Fruit fly (Drosophila melanogaster) whole organism, embryonic: ENCODE results near the gene Cdc7.

Experiments
- Bteb2 ChIP-seq: fragments of 200-800 bp; sonication (Bioruptor generic); optimal IDR thresholded peaks from 2 replicates; lab custom pipeline; 2016; ENCODE audit warnings: missing biosample characterization, missing genetic modification characterization
- CG1024 ChIP-seq: fragments of 200-800 bp; sonication (Bioruptor generic); IDR thresholded peaks from 2 replicates; pipeline ENCODE4 v1.3.6; 2022; ENCODE audit warnings: missing biosample characterization, missing genetic modification characterization
- CG10959 ChIP-seq: fragments of 200-800 bp; sonication (Bioruptor generic); IDR thresholded peaks from 2 replicates; pipeline ENCODE4 v1.3.6; 2022; ENCODE audit warnings: missing biosample characterization, missing genetic modification characterization
- CG12299 ChIP-seq: fragments of 200-800 bp; sonication (Bioruptor generic); optimal IDR thresholded peaks from 2 replicates; lab custom pipeline; 2018; ENCODE audit warnings: missing biosample characterization, mild to moderate bottlenecking, missing genetic modification characterization
- CG12659 ChIP-seq: fragments of 200-800 bp; sonication (Bioruptor generic); optimal IDR thresholded peaks from 3 replicates; lab custom pipeline; 2017; ENCODE audit warnings: mild to moderate bottlenecking, missing biosample characterization, missing genetic modification reagents, missing genetic modification characterization
- CG12744 ChIP-seq: fragments of 200-800 bp; sonication (Bioruptor generic); optimal IDR thresholded peaks from 2 replicates; lab custom pipeline; 2016; ENCODE audit warnings: missing biosample characterization, missing genetic modification characterization
- CG13775 ChIP-seq: fragments of 200-800 bp; sonication (Bioruptor generic); optimal IDR thresholded peaks from 3 replicates; lab custom pipeline; 2017; ENCODE audit warnings: missing biosample characterization, mild to moderate bottlenecking, missing genetic modification characterization
- CG15073 ChIP-seq: fragments of 200-800 bp; sonication (Bioruptor generic); optimal IDR thresholded peaks from 2 replicates; lab custom pipeline; 2016; ENCODE audit warnings: missing biosample characterization, missing genetic modification characterization
- CG15601 ChIP-seq: fragments of 200-800 bp; sonication (Bioruptor generic); optimal IDR thresholded peaks from 3 replicates; lab custom pipeline; 2019; ENCODE audit warnings: missing biosample characterization, mild to moderate bottlenecking, missing genetic modification characterization, moderate library complexity
- CG15696 ChIP-seq: fragments of 200-800 bp; sonication (Bioruptor generic); optimal IDR thresholded peaks from 2 replicates; lab custom pipeline; 2019; ENCODE audit warnings: missing biosample characterization, mild to moderate bottlenecking, missing genetic modification characterization, moderate library complexity
- CG17328 ChIP-seq: fragments of 200-800 bp; sonication (Bioruptor generic); IDR thresholded peaks from 2 replicates; pipeline ENCODE4 v1.3.6; 2022; ENCODE audit warnings: missing biosample characterization, missing genetic modification characterization
- CG2678 ChIP-seq: fragments of 200-800 bp; sonication (Bioruptor generic); optimal IDR thresholded peaks from 3 replicates; lab custom pipeline; 2019; ENCODE audit warnings: missing biosample characterization, mild to moderate bottlenecking, missing genetic modification characterization, moderate library complexity
- CG32772 ChIP-seq: fragments of 200-800 bp; sonication (Bioruptor generic); IDR thresholded peaks from 2 replicates; pipeline ENCODE4 v1.3.6; 2022; ENCODE audit warnings: missing biosample characterization, missing genetic modification characterization
- CG34422 ChIP-seq: fragments of 200-800 bp; sonication (Bioruptor generic); IDR thresholded peaks from 3 replicates; pipeline ENCODE4 v1.3.6; 2022; ENCODE audit warnings: missing biosample characterization, missing genetic modification characterization
- CG3838 ChIP-seq: fragments of 200-800 bp; sonication (Bioruptor generic); optimal IDR thresholded peaks from 3 replicates; lab custom pipeline; 2016; ENCODE audit warnings: missing biosample characterization, missing genetic modification characterization
- CG3995 ChIP-seq: fragments of 200-800 bp; sonication (Bioruptor generic); optimal IDR thresholded peaks from 3 replicates; lab custom pipeline; 2016; ENCODE audit warnings: missing biosample characterization, missing genetic modification characterization
- CG4360 ChIP-seq: fragments of 200-800 bp; sonication (Bioruptor generic); IDR thresholded peaks from 2 replicates; pipeline ENCODE4 v1.3.6; 2022; ENCODE audit warnings: missing biosample characterization, missing genetic modification characterization
- CG6175 ChIP-seq: fragments of 200-800 bp; sonication (Bioruptor generic); IDR thresholded peaks from 3 replicates; pipeline ENCODE4 v1.3.6; 2022; ENCODE audit warnings: missing biosample characterization, missing genetic modification characterization
- CG9817 ChIP-seq: fragments of 200-800 bp; sonication (Bioruptor generic); optimal IDR thresholded peaks from 2 replicates; lab custom pipeline; 2018; ENCODE audit warnings: missing biosample characterization, mild to moderate bottlenecking, missing genetic modification characterization, moderate library complexity
- CTCF ChIP-seq: fragments of 200-800 bp; sonication (Bioruptor generic); optimal IDR thresholded peaks from 2 replicates; lab custom pipeline; 2017; ENCODE audit warnings: missing biosample characterization, mild to moderate bottlenecking, missing genetic modification characterization, moderate library complexity
- Chrac-16 ChIP-seq: fragments of 200-800 bp; sonication (Bioruptor generic); optimal IDR thresholded peaks from 3 replicates; lab custom pipeline; 2016; ENCODE audit warnings: missing biosample characterization, missing genetic modification characterization
- D19A ChIP-seq: fragments of 200-800 bp; optimal IDR thresholded peaks from 3 replicates; lab custom pipeline; 2019; ENCODE audit warnings: missing biosample characterization, mild to moderate bottlenecking, missing genetic modification characterization, moderate library complexity
- Dbx ChIP-seq: fragments of 200-800 bp; sonication (Bioruptor generic); IDR thresholded peaks from 3 replicates; pipeline ENCODE4 v1.3.6; 2022; ENCODE audit warnings: missing biosample characterization, missing genetic modification characterization
- E2f2 ChIP-seq: fragments of 200-800 bp; sonication (Bioruptor generic); IDR thresholded peaks from 2 replicates; pipeline ENCODE4 v1.3.6; 2022; ENCODE audit warnings: missing biosample characterization, missing genetic modification characterization
- Eip74EF ChIP-seq, 2 experiments: fragments of 200-800 bp in 1 of 2; fragments of >200 bp in 1 of 2; sonication (Bioruptor generic) in 1 of 2; optimal IDR thresholded peaks; 2 replicates each; lab custom pipeline; 2017 to 2019; ENCODE audit warnings: missing biosample characterization in 2 of 2, missing genetic modification characterization in 2 of 2, mild to moderate bottlenecking in 1 of 2, moderate library complexity in 1 of 2
- Fer1 ChIP-seq: fragments of 200-800 bp; sonication (Bioruptor generic); optimal IDR thresholded peaks from 2 replicates; lab custom pipeline; 2017; ENCODE audit warnings: missing biosample characterization, mild to moderate bottlenecking, missing genetic modification characterization
- HLH4C ChIP-seq: fragments of 200-800 bp; sonication (Bioruptor generic); IDR thresholded peaks from 3 replicates; pipeline ENCODE4 v1.3.6; 2022; ENCODE audit warnings: missing biosample characterization, missing genetic modification characterization; ENCODE audit not compliant: partially characterized antibody
- HLH54F ChIP-seq: fragments of 200-800 bp; sonication (Bioruptor generic); optimal IDR thresholded peaks from 3 replicates; lab custom pipeline; 2016; ENCODE audit warnings: missing biosample characterization, missing genetic modification characterization
- Myb ChIP-seq: fragments of 200-800 bp; sonication (Bioruptor generic); optimal IDR thresholded peaks from 2 replicates; lab custom pipeline; 2016; ENCODE audit warnings: missing biosample characterization, missing genetic modification characterization
- NC2β ChIP-seq: fragments of 200-800 bp; sonication (Bioruptor generic); optimal IDR thresholded peaks from 2 replicates; lab custom pipeline; 2016; ENCODE audit warnings: missing biosample characterization, missing genetic modification characterization
- Nf-YB ChIP-seq: fragments of 200-800 bp; sonication (Bioruptor generic); optimal IDR thresholded peaks from 3 replicates; lab custom pipeline; 2019; ENCODE audit warnings: missing biosample characterization, mild to moderate bottlenecking, missing genetic modification characterization, moderate library complexity
- Ravus ChIP-seq: fragments of 200-800 bp; sonication (Bioruptor generic); IDR thresholded peaks from 2 replicates; pipeline ENCODE4 v1.3.6; 2022; ENCODE audit warnings: missing biosample characterization, missing genetic modification characterization
- Stat92E ChIP-seq, 3 experiments: fragments of >200 bp in 2 of 3; fragments of 200-800 bp in 1 of 3; sonication (Bioruptor generic) in 1 of 3; optimal IDR thresholded peaks; 2 replicates each; lab custom pipeline; 2017 to 2019; ENCODE audit warnings: missing biosample characterization in 3 of 3, missing genetic modification characterization in 3 of 3, mild to moderate bottlenecking in 1 of 3, moderate library complexity in 1 of 3
- Taf1 ChIP-seq: fragments of 200-800 bp; sonication (Bioruptor generic); IDR thresholded peaks from 2 replicates; pipeline ENCODE4 v1.3.6; 2022; ENCODE audit warnings: missing biosample characterization, missing genetic modification characterization
- da ChIP-seq: fragments of 200-800 bp; sonication (Bioruptor generic); optimal IDR thresholded peaks from 2 replicates; lab custom pipeline; 2016; ENCODE audit warnings: missing biosample characterization, missing genetic modification characterization
- dmrt99B ChIP-seq: fragments of 200-800 bp; sonication (Bioruptor generic); optimal IDR thresholded peaks from 2 replicates; lab custom pipeline; 2018; ENCODE audit warnings: missing biosample characterization, mild to moderate bottlenecking, missing genetic modification characterization, moderate library complexity
- dysf ChIP-seq: fragments of 200-800 bp; sonication (Bioruptor generic); IDR thresholded peaks from 3 replicates; pipeline ENCODE4 v1.3.6; 2022; ENCODE audit warnings: missing biosample characterization, missing genetic modification characterization
- eve ChIP-seq, 2 experiments: fragments of >200 bp; optimal IDR thresholded peaks; 2 replicates each; lab custom pipeline; 2017; ENCODE audit warnings: missing biosample characterization in 2 of 2, missing genetic modification characterization in 2 of 2
- jigr1 ChIP-seq: fragments of 200-800 bp; sonication (Bioruptor generic); IDR thresholded peaks from 3 replicates; pipeline ENCODE4 v1.3.6; 2022; ENCODE audit warnings: missing biosample characterization, missing genetic modification characterization
- klu ChIP-seq: fragments of 200-800 bp; sonication (Bioruptor generic); IDR thresholded peaks from 2 replicates; pipeline ENCODE4 v1.3.6; 2022; ENCODE audit warnings: missing biosample characterization, missing genetic modification characterization
- lbe ChIP-seq: fragments of 200-800 bp; sonication (Bioruptor generic); optimal IDR thresholded peaks from 2 replicates; lab custom pipeline; 2016; ENCODE audit warnings: missing biosample characterization, mild to moderate bottlenecking, missing genetic modification characterization
- lov ChIP-seq, 2 experiments: fragments of 200-800 bp in 1 of 2; fragments of >200 bp in 1 of 2; sonication (Bioruptor generic) in 1 of 2; IDR thresholded peaks in 1 of 2; optimal IDR thresholded peaks in 1 of 2; 2 replicates in 1 of 2; 3 replicates in 1 of 2; pipeline versions ENCODE4 v1.3.6 to Lab custom; 2017 to 2022; ENCODE audit warnings: missing biosample characterization in 1 of 2, missing genetic modification characterization in 1 of 2
- oc ChIP-seq: fragments of 200-800 bp; sonication (Bioruptor generic); optimal IDR thresholded peaks from 2 replicates; lab custom pipeline; 2018; ENCODE audit warnings: missing biosample characterization, mild to moderate bottlenecking, missing genetic modification characterization, moderate library complexity
- phol ChIP-seq: fragments of 200-800 bp; sonication (Bioruptor generic); optimal IDR thresholded peaks from 3 replicates; lab custom pipeline; 2018; ENCODE audit warnings: missing biosample characterization, mild to moderate bottlenecking, missing genetic modification characterization, moderate library complexity
- prd ChIP-seq, 3 experiments: fragments of >200 bp in 2 of 3; fragments of 200-800 bp in 1 of 3; sonication (Bioruptor generic) in 1 of 3; optimal IDR thresholded peaks in 2 of 3; IDR thresholded peaks in 1 of 3; 2 replicates in 2 of 3; 3 replicates in 1 of 3; pipeline versions ENCODE4 v1.3.6 to Lab custom; 2017 to 2022; ENCODE audit warnings: missing biosample characterization in 1 of 3, missing genetic modification characterization in 1 of 3
- run ChIP-seq: fragments of 200-800 bp; sonication (Bioruptor generic); optimal IDR thresholded peaks from 3 replicates; lab custom pipeline; 2018; ENCODE audit warnings: missing biosample characterization, mild to moderate bottlenecking, missing genetic modification characterization
- sens-2 ChIP-seq: fragments of 200-800 bp; sonication (Bioruptor generic); IDR thresholded peaks from 2 replicates; pipeline ENCODE4 v1.3.6; 2022; ENCODE audit warnings: missing biosample characterization, missing genetic modification characterization
- sna ChIP-seq: fragments of 200-800 bp; sonication (Bioruptor generic); IDR thresholded peaks from 2 replicates; pipeline ENCODE4 v1.3.6; 2022; ENCODE audit warnings: missing biosample characterization, missing genetic modification characterization; ENCODE audit not compliant: partially characterized antibody
- sqz ChIP-seq: fragments of 200-800 bp; sonication (Bioruptor generic); optimal IDR thresholded peaks from 3 replicates; lab custom pipeline; 2018; ENCODE audit warnings: missing biosample characterization, mild to moderate bottlenecking, missing genetic modification characterization
- tna ChIP-seq: fragments of 200-800 bp; sonication (Bioruptor generic); IDR thresholded peaks from 2 replicates; pipeline ENCODE4 v1.3.6; 2022; ENCODE audit warnings: missing biosample characterization, missing genetic modification characterization; ENCODE audit not compliant: partially characterized antibody

The Cdc7 gene

DNA sequence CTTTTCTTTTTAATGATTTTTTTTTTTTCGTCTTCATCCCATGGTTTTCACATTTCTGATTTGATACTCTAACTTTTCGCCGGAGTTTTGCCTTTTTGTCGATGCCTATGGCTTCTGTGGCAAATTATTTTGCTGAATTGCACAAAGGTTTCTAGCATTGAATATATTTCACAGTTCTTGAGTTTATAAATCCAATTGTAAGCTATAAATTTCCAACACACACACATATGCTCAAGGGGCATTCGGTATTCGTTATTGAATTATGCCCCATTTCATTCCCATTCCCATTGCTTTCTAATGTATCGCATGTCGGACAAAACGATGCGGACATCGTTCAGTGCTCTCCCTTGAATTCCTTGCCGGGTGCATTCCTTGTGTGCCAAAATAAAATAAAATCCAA, 38.9 kb upstream of the Cdc7 start (continued):
- TF ChIP-seq CG34422 (GFP tag; lab: Robert Waterston, UW) = peak; percentile 48; the same call in 2 of the 3 replicates
- no peak for TF ChIP-seq Ravus (GFP tag; lab: Robert Waterston, UW)
- TF ChIP-seq CG15601 = peak; percentile 42
- TF ChIP-seq CG12659 (GFP tag; lab: Kevin White, UChicago) = no peak
- TF ChIP-seq sqz = peak; percentile 65
- no peak for TF ChIP-seq lov (optimal IDR thresholded peaks at IDR 0.05; lab: Kevin White, UChicago)
- no peak for TF ChIP-seq lov (GFP tag; IDR thresholded peaks at IDR 0.05; lab: Robert Waterston, UW)
- no peak for TF ChIP-seq Fer1 (GFP tag; lab: Kevin White, UChicago)
- TF ChIP-seq Chrac-16 = peak; percentile 24
- peak; percentile 31 for TF ChIP-seq CG15696 (tag; lab: Kevin White, UChicago)
- peak; percentile 60 for TF ChIP-seq phol
- no peak for TF ChIP-seq Eip74EF (GFP tag; optimal IDR thresholded peaks at IDR 0.05; lab: Kevin White, UChicago)
- no peak for TF ChIP-seq prd (optimal IDR thresholded peaks at IDR 0.05; lab: Kevin White, UChicago)
- peak; percentile 81; the same call in 2 of the 3 replicates for TF ChIP-seq prd (GFP tag; IDR thresholded peaks at IDR 0.05; lab: Robert Waterston, UW)
- no peak for TF ChIP-seq CG15073 (GFP tag; lab: Kevin White, UChicago)
- TF ChIP-seq HLH4C (GFP tag; lab: Robert Waterston, UW) = no peak
- TF ChIP-seq Nf-YB (GFP tag; lab: Kevin White, UChicago) = no peak
- TF ChIP-seq sna (GFP tag; lab: Robert Waterston, UW) = no peak
- peak; percentile 29 for TF ChIP-seq E2f2 (GFP tag; lab: Robert Waterston, UW)
- peak; percentile 43; the same call in 1 of the 2 replicates for TF ChIP-seq CG1024
- peak; percentile 74 for TF ChIP-seq CG32772 (GFP tag; lab: Robert Waterston, UW)
- TF ChIP-seq lbe (GFP tag; lab: Kevin White, UChicago) = no peak
- no peak for TF ChIP-seq da (GFP tag; lab: Kevin White, UChicago)
- no peak for TF ChIP-seq Stat92E (GFP tag; optimal IDR thresholded peaks at IDR 0.05; lab: Kevin White, UChicago)
- TF ChIP-seq dmrt99B (tag; lab: Kevin White, UChicago) = peak; percentile 65
- no peak for TF ChIP-seq CG3838 (GFP tag; lab: Kevin White, UChicago)
- no peak for TF ChIP-seq CG4360 (GFP tag; lab: Robert Waterston, UW)
- no peak for TF ChIP-seq Taf1
- no peak for TF ChIP-seq CG12299
- TF ChIP-seq CG6175 = no peak
- TF ChIP-seq Dbx (GFP tag; lab: Robert Waterston, UW) = no peak
- TF ChIP-seq tna (GFP tag; lab: Robert Waterston, UW) = no peak
- TF ChIP-seq CG17328 = peak; percentile 44
- TF ChIP-seq Bteb2 (GFP tag; lab: Kevin White, UChicago) = no peak
- TF ChIP-seq CG3995 = no peak
- peak; percentile 68 for TF ChIP-seq CG2678 (tag; lab: Kevin White, UChicago)
- TF ChIP-seq CG13775 (GFP tag; lab: Kevin White, UChicago) = no peak
- no peak for TF ChIP-seq Myb (GFP tag; lab: Kevin White, UChicago)
- no peak for TF ChIP-seq HLH54F
- TF ChIP-seq klu (GFP tag; lab: Robert Waterston, UW) = 0 out of 2 replicates have a peak, but pooled peaks have one; percentile 9
- TF ChIP-seq run (tag; lab: Kevin White, UChicago) = no peak
- no peak for TF ChIP-seq NC2β (GFP tag; lab: Kevin White, UChicago)
- peak; percentile 28 for TF ChIP-seq CTCF (GFP tag; lab: Kevin White, UChicago)
- TF ChIP-seq D19A (tag; lab: Kevin White, UChicago) = peak; percentile 98
- TF ChIP-seq eve (GFP tag; optimal IDR thresholded peaks at IDR 0.05; lab: Kevin White, UChicago) = peak in 1 of 2 experiments; percentile 74
- TF ChIP-seq CG9817 = no peak
- peak; percentile 38; the same call in 1 of the 2 replicates for TF ChIP-seq sens-2 (GFP tag; lab: Robert Waterston, UW)
- TF ChIP-seq dysf (GFP tag; lab: Robert Waterston, UW) = peak; percentile 58; the same call in 2 of the 3 replicates
- no peak for TF ChIP-seq CG12744 (GFP tag; lab: Kevin White, UChicago)
- peak; percentile 21 for TF ChIP-seq oc (tag; lab: Kevin White, UChicago)
- no peak for TF ChIP-seq jigr1 (GFP tag; lab: Robert Waterston, UW)
- TF ChIP-seq CG10959 = peak; percentile 59; the same call in 1 of the 2 replicates
